Worm (Caenorhabditis elegans) whole organism, L4 larva: Measurements from ENCODE around the gene T03F7.6.
A peak's percentile ranks its signal among the peaks of the same experiment; 100 is the strongest.

Experiments
- D1046.2 ChIP-seq: fragments of 200-800 bp; sonication (Bioruptor generic); IDR thresholded peaks from 2 replicates; pipeline ENCODE4 v1.3.6; 2022; ENCODE audit warnings: missing genetic modification characterization, missing compliant biosample characterization
- F10B5.3 ChIP-seq: sonication (generic microtip); optimal IDR thresholded peaks from 2 replicates; lab custom pipeline; 2016; ENCODE audit warnings: mild to moderate bottlenecking, missing genetic modification characterization, missing compliant biosample characterization
- F37D6.2 ChIP-seq: sonication (generic microtip); optimal IDR thresholded peaks from 2 replicates; lab custom pipeline; 2016; ENCODE audit warnings: mild to moderate bottlenecking, missing genetic modification characterization, missing compliant biosample characterization
- F44E2.7 ChIP-seq: fragments of 200-800 bp; sonication (Bioruptor generic); IDR thresholded peaks from 2 replicates; pipeline ENCODE4 v2.1.2; 2022; ENCODE audit warnings: missing genetic modification characterization, missing compliant biosample characterization
- R02D3.7 ChIP-seq: fragments of 150-350 bp; sonication (generic microtip); optimal IDR thresholded peaks from 3 replicates; lab custom pipeline; 2014; ENCODE audit warnings: missing biosample characterization, missing genetic modification characterization
- T20F7.1 ChIP-seq: fragments of 200-800 bp; sonication (Bioruptor generic); optimal IDR thresholded peaks from 2 replicates; lab custom pipeline; 2018; ENCODE audit warnings: mild to moderate bottlenecking, missing genetic modification characterization, missing compliant biosample characterization
- Y105C5A.15 ChIP-seq: fragments of 200-800 bp; sonication (Bioruptor generic); IDR thresholded peaks from 2 replicates; pipeline ENCODE4 v1.3.6; 2022; ENCODE audit warnings: missing genetic modification characterization, missing compliant biosample characterization
- Y48G9A.11 ChIP-seq: fragments of 200-800 bp; sonication (Bioruptor generic); IDR thresholded peaks from 2 replicates; pipeline ENCODE4 v1.3.6; 2022; ENCODE audit warnings: missing genetic modification reagents, missing genetic modification characterization, missing compliant biosample characterization
- Y5F2A.4 ChIP-seq: fragments of 200-800 bp; sonication (Bioruptor generic); optimal IDR thresholded peaks from 2 replicates; lab custom pipeline; 2018; ENCODE audit warnings: mild to moderate bottlenecking, missing genetic modification characterization, missing compliant biosample characterization
- Y75B8A.6 ChIP-seq: fragments of 200-800 bp; sonication (Bioruptor generic); IDR thresholded peaks from 2 replicates; pipeline ENCODE4 v1.3.6; 2022; ENCODE audit warnings: missing genetic modification reagents, missing genetic modification characterization, missing compliant biosample characterization
- aha-1 ChIP-seq: fragments of 150-350 bp; peaks from one replicate; lab custom pipeline; 2014; ENCODE audit warnings: missing biosample characterization, missing genetic modification characterization
- aly-2 ChIP-seq: sonication (generic microtip); optimal IDR thresholded peaks from 2 replicates; lab custom pipeline; 2018; ENCODE audit warnings: missing biosample characterization, missing genetic modification characterization
- ama-1 ChIP-seq: fragments of 150-350 bp; optimal IDR thresholded peaks from 2 replicates; lab custom pipeline; 2014; ENCODE audit warnings: inconsistent platforms, mixed read lengths
- arid-1 ChIP-seq: fragments of 200-800 bp; sonication (Bioruptor generic); conservative IDR thresholded peaks from 2 replicates; pipeline ENCODE4 v1.3.6; 2022; ENCODE audit warnings: missing genetic modification reagents, missing genetic modification characterization, missing compliant biosample characterization
- ceh-62 ChIP-seq: sonication (generic microtip); optimal IDR thresholded peaks from 2 replicates; lab custom pipeline; 2017; ENCODE audit warnings: missing biosample characterization, missing genetic modification characterization
- cey-2 ChIP-seq: sonication (generic microtip); optimal IDR thresholded peaks from 3 replicates; lab custom pipeline; 2017; ENCODE audit warnings: missing genetic modification characterization, mild to moderate bottlenecking, missing compliant biosample characterization, antibody characterized with exemption, borderline replicate concordance; ENCODE audit not compliant: insufficient read depth
- ctbp-1 ChIP-seq: fragments of 200-800 bp; sonication (Bioruptor generic); IDR thresholded peaks from 2 replicates; pipeline ENCODE4 v1.3.6; 2022; ENCODE audit warnings: missing genetic modification reagents, missing genetic modification characterization, missing compliant biosample characterization
- daf-16 ChIP-seq, 3 experiments: sonication (generic microtip); optimal IDR thresholded peaks; 2 replicates each; lab custom pipeline; 2016 to 2017; ENCODE audit warnings: missing genetic modification characterization in 3 of 3, missing genetic modification reagents in 3 of 3, mild to moderate bottlenecking in 2 of 3, missing compliant biosample characterization in 2 of 3, missing biosample characterization in 1 of 3, moderate library complexity in 1 of 3
- daf-19 ChIP-seq: fragments of 200-800 bp; sonication (Bioruptor generic); conservative IDR thresholded peaks from 2 replicates; pipeline ENCODE4 v1.3.6; 2022; ENCODE audit warnings: missing genetic modification characterization, missing compliant biosample characterization
- daf-8 ChIP-seq: fragments of 200-800 bp; sonication (Bioruptor generic); IDR thresholded peaks from 2 replicates; pipeline ENCODE4 v1.3.6; 2022; ENCODE audit warnings: missing genetic modification characterization, missing compliant biosample characterization
- dmd-6 ChIP-seq: fragments of 200-800 bp; sonication (Bioruptor generic); IDR thresholded peaks from 2 replicates; pipeline ENCODE4 v1.3.6; 2022; ENCODE audit warnings: missing genetic modification reagents, missing genetic modification characterization, missing compliant biosample characterization
- dmd-8 ChIP-seq: fragments of 200-800 bp; sonication (Bioruptor generic); IDR thresholded peaks from 2 replicates; pipeline ENCODE4 v1.3.6; 2022; ENCODE audit warnings: missing genetic modification characterization, missing compliant biosample characterization
- dmd-9 ChIP-seq: fragments of 200-800 bp; sonication (Bioruptor generic); IDR thresholded peaks from 2 replicates; pipeline ENCODE4 v1.3.6; 2022; ENCODE audit warnings: missing genetic modification reagents, missing genetic modification characterization, missing compliant biosample characterization
- egl-27 ChIP-seq: sonication (generic microtip); optimal IDR thresholded peaks from 3 replicates; lab custom pipeline; 2017; ENCODE audit warnings: missing biosample characterization, missing genetic modification reagents, missing genetic modification characterization
- egl-43 ChIP-seq: fragments of 200-800 bp; sonication (Bioruptor generic); IDR thresholded peaks from 2 replicates; pipeline ENCODE4 v1.3.6; 2022; ENCODE audit warnings: missing genetic modification reagents, missing genetic modification characterization, missing compliant biosample characterization
- gei-8 ChIP-seq: fragments of 200-800 bp; sonication (Bioruptor generic); optimal IDR thresholded peaks from 2 replicates; lab custom pipeline; 2018; ENCODE audit warnings: mild to moderate bottlenecking, missing genetic modification characterization, missing compliant biosample characterization
- hif-1 ChIP-seq, 2 experiments: sonication (generic microtip); optimal IDR thresholded peaks; 2 replicates each; lab custom pipeline; 2016 to 2017; ENCODE audit warnings: missing compliant biosample characterization in 2 of 2, missing genetic modification characterization in 2 of 2, missing genetic modification reagents in 2 of 2, missing genotype in 2 of 2, mild to moderate bottlenecking in 1 of 2
- jun-1 ChIP-seq: fragments of 150-350 bp; optimal IDR thresholded peaks from 2 replicates; lab custom pipeline; 2014; ENCODE audit warnings: missing biosample characterization, missing genetic modification reagents, missing genetic modification characterization
- lim-7 ChIP-seq: fragments of 200-800 bp; sonication (Bioruptor generic); IDR thresholded peaks from 2 replicates; pipeline ENCODE4 v1.3.6; 2022; ENCODE audit warnings: missing genetic modification characterization, missing compliant biosample characterization
- lin-39 ChIP-seq: fragments of 150-350 bp; optimal IDR thresholded peaks from 2 replicates; lab custom pipeline; 2014; ENCODE audit warnings: missing biosample characterization, missing genetic modification reagents, missing genetic modification characterization
- lir-3 ChIP-seq: sonication (generic microtip); optimal IDR thresholded peaks from 2 replicates; lab custom pipeline; 2016; ENCODE audit warnings: mild to moderate bottlenecking, missing genetic modification characterization, missing compliant biosample characterization
- madf-5 ChIP-seq, 2 experiments: fragments of 200-800 bp; sonication (Bioruptor generic); IDR thresholded peaks; 2 replicates each; pipeline ENCODE4 v1.3.6; 2022; ENCODE audit warnings: missing compliant biosample characterization in 2 of 2, missing genetic modification characterization in 2 of 2
- mdt-29 ChIP-seq: fragments of 200-800 bp; sonication (Bioruptor generic); IDR thresholded peaks from 2 replicates; pipeline ENCODE4 v1.3.6; 2022; ENCODE audit warnings: missing genetic modification reagents, missing genetic modification characterization, missing compliant biosample characterization
- nhr-102 ChIP-seq: sonication (generic microtip); optimal IDR thresholded peaks from 2 replicates; lab custom pipeline; 2016; ENCODE audit warnings: mild to moderate bottlenecking, missing genetic modification characterization, moderate library complexity, missing compliant biosample characterization
- nhr-237 ChIP-seq: sonication (generic microtip); optimal IDR thresholded peaks from 2 replicates; lab custom pipeline; 2017; ENCODE audit warnings: missing biosample characterization, missing genetic modification characterization
- nhr-48 ChIP-seq: sonication (generic microtip); optimal IDR thresholded peaks from 2 replicates; lab custom pipeline; 2016; ENCODE audit warnings: mild to moderate bottlenecking, missing genetic modification characterization, missing compliant biosample characterization
- nhr-6 ChIP-seq: fragments of 150-350 bp; optimal IDR thresholded peaks from 2 replicates; lab custom pipeline; 2014; ENCODE audit warnings: missing biosample characterization, missing genetic modification characterization
- nhr-77 ChIP-seq: fragments of 150-350 bp; optimal IDR thresholded peaks from 2 replicates; lab custom pipeline; 2014; ENCODE audit warnings: missing biosample characterization, missing genetic modification characterization
- pha-4 ChIP-seq, 2 experiments: fragments of 150-350 bp in 1 of 2; fragments of 200-800 bp in 1 of 2; sonication (Bioruptor generic) in 1 of 2; IDR thresholded peaks in 1 of 2; optimal IDR thresholded peaks in 1 of 2; 2 replicates each; pipeline versions ENCODE4 v1.3.6 to Lab custom; 2014 to 2022; ENCODE audit warnings: missing genetic modification characterization in 2 of 2, missing genetic modification reagents in 2 of 2, missing biosample characterization in 1 of 2, missing compliant biosample characterization in 1 of 2
- pqm-1 ChIP-seq: sonication (generic microtip); optimal IDR thresholded peaks from 2 replicates; lab custom pipeline; 2017; ENCODE audit warnings: missing biosample characterization, missing genetic modification characterization
- saeg-2 ChIP-seq: fragments of 200-800 bp; sonication (Bioruptor generic); IDR thresholded peaks from 2 replicates; pipeline ENCODE4 v1.3.6; 2022; ENCODE audit warnings: missing genetic modification reagents, missing genetic modification characterization, missing compliant biosample characterization
- snpc-1.2 ChIP-seq: fragments of 200-800 bp; sonication (Bioruptor generic); IDR thresholded peaks from 2 replicates; pipeline ENCODE4 v1.3.6; 2022; ENCODE audit warnings: missing genetic modification reagents, missing genetic modification characterization, missing compliant biosample characterization
- snpc-4 ChIP-seq: fragments of 150-350 bp; optimal IDR thresholded peaks from 2 replicates; lab custom pipeline; 2014; ENCODE audit warnings: missing biosample characterization, missing genetic modification characterization
- spr-1 ChIP-seq: sonication (generic microtip); optimal IDR thresholded peaks from 2 replicates; lab custom pipeline; 2016; ENCODE audit warnings: mild to moderate bottlenecking, missing genetic modification characterization, missing compliant biosample characterization
- unc-130 ChIP-seq: sonication (generic microtip); optimal IDR thresholded peaks from 2 replicates; lab custom pipeline; 2016; ENCODE audit warnings: missing genetic modification reagents, missing genetic modification characterization, missing compliant biosample characterization
- zag-1 ChIP-seq: fragments of 150-350 bp; optimal IDR thresholded peaks from 2 replicates; lab custom pipeline; 2014; ENCODE audit warnings: missing biosample characterization, missing genetic modification characterization
- zfp-2 ChIP-seq: sonication (generic microtip); optimal IDR thresholded peaks from 2 replicates; lab custom pipeline; 2016; ENCODE audit warnings: mild to moderate bottlenecking, missing genetic modification characterization, missing compliant biosample characterization
- zfp-3 ChIP-seq: fragments of 200-800 bp; sonication (Bioruptor generic); conservative IDR thresholded peaks from 2 replicates; pipeline ENCODE4 v1.3.6; 2022; ENCODE audit warnings: missing genetic modification reagents, missing genetic modification characterization, missing compliant biosample characterization
- zip-11 ChIP-seq: fragments of 200-800 bp; sonication (Bioruptor generic); IDR thresholded peaks from 2 replicates; pipeline ENCODE4 v1.3.6; 2022; ENCODE audit warnings: missing genetic modification characterization, missing compliant biosample characterization

T03F7.6 gene

ce11 chrV:11314025-11314880, 19.8 kb downstream of the T03F7.6 start (continued):
- TF ChIP-seq zip-11 (peak; percentile 93), Y75B8A.6 (GFP tag; lab: Robert Waterston, UW) (peak; percentile 97), arid-1 (GFP tag; lab: Robert Waterston, UW) (peak; percentile 98), spr-1 (tag; lab: Kevin White, UChicago) (peak; percentile 88), ceh-62 (tag; lab: Kevin White, UChicago) (no peak), madf-5 (GFP tag; IDR thresholded peaks at IDR 0.05; lab: Robert Waterston, UW) (peak; percentile 97 to 99), lin-39 (no peak), nhr-48 (tag; lab: Kevin White, UChicago) (peak; percentile 79), pqm-1 (tag; lab: Kevin White, UChicago) (peak; percentile 60), aha-1 (tag; lab: Kevin White, UChicago) (peak; percentile 93), F44E2.7 (GFP tag; lab: Robert Waterston, UW) (peak; percentile 99), gei-8 (GFP tag; lab: Kevin White, UChicago) (peak; percentile 99), nhr-77 (peak; percentile 76), ama-1 (lab: Kevin White, UChicago) (peak; percentile 11), egl-43 (GFP tag; lab: Robert Waterston, UW) (peak; percentile 100), snpc-1.2 (GFP tag; lab: Robert Waterston, UW) (peak; percentile 96), zfp-2 (tag; lab: Kevin White, UChicago) (peak; percentile 74), jun-1 (tag; lab: Kevin White, UChicago) (peak; percentile 86), nhr-237 (tag; lab: Kevin White, UChicago) (no peak), daf-19 (GFP tag; lab: Robert Waterston, UW) (peak; percentile 98), unc-130 (GFP tag; lab: Kevin White, UChicago) (peak; percentile 96), Y105C5A.15 (GFP tag; lab: Robert Waterston, UW) (peak; percentile 100), ctbp-1 (peak; percentile 98), saeg-2 (GFP tag; lab: Robert Waterston, UW) (peak; percentile 96), F37D6.2 (peak; percentile 68), hif-1 (tag; optimal IDR thresholded peaks at IDR 0.05; lab: Kevin White, UChicago) (peak in 1 of 2 experiments; percentile 82), mdt-29 (GFP tag; lab: Robert Waterston, UW) (peak; percentile 92), lim-7 (GFP tag; lab: Robert Waterston, UW) (peak; percentile 100), R02D3.7 (tag; lab: Kevin White, UChicago) (peak; percentile 45), Y5F2A.4 (peak; percentile 97), snpc-4 (tag; lab: Kevin White, UChicago) (no peak), lir-3 (tag; lab: Kevin White, UChicago) (peak; percentile 92), pha-4 (GFP tag; IDR thresholded peaks at IDR 0.05; lab: Robert Waterston, UW) (peak; percentile 99), pha-4 (tag; optimal IDR thresholded peaks at IDR 0.05; lab: Kevin White, UChicago) (no peak), nhr-6 (tag; lab: Kevin White, UChicago) (peak; percentile 84), dmd-8 (GFP tag; lab: Robert Waterston, UW) (peak; percentile 100), daf-16 (GFP tag; optimal IDR thresholded peaks at IDR 0.05; lab: Kevin White, UChicago) (peak; percentile 89 to 98), daf-16 (tag; optimal IDR thresholded peaks at IDR 0.05; lab: Kevin White, UChicago) (peak; percentile 87), zfp-3 (GFP tag; lab: Robert Waterston, UW) (peak; percentile 92), daf-8 (GFP tag; lab: Robert Waterston, UW) (0 out of 2 replicates have a peak, but pooled peaks have one; percentile 59), F10B5.3 (tag; lab: Kevin White, UChicago) (peak; percentile 88), egl-27 (tag; lab: Kevin White, UChicago) (no peak), zag-1 (peak; percentile 8), dmd-9 (GFP tag; lab: Robert Waterston, UW) (peak; percentile 96), dmd-6 (GFP tag; lab: Robert Waterston, UW) (peak; percentile 89), Y48G9A.11 (peak; percentile 94), nhr-102 (tag; lab: Kevin White, UChicago) (peak; percentile 94), D1046.2 (GFP tag; lab: Robert Waterston, UW) (peak; percentile 97), cey-2 (tag; lab: Kevin White, UChicago) (peak; percentile 87), aly-2 (no peak), T20F7.1 (peak; percentile 71)
